Worm (Caenorhabditis elegans) whole organism, young adult: Measurements from ENCODE around the gene K09C4.5.
A peak's percentile ranks its signal among the peaks of the same experiment; 100 is the strongest.

Experiments
- F23B12.7 ChIP-seq: sonication (generic microtip); optimal IDR thresholded peaks from 2 replicates; lab custom pipeline; 2017; ENCODE audit warnings: missing genetic modification characterization, mild to moderate bottlenecking, missing compliant biosample characterization, antibody characterized with exemption, moderate library complexity; ENCODE audit not compliant: insufficient read depth
- F49E8.2 ChIP-seq: sonication (generic microtip); optimal IDR thresholded peaks from 3 replicates; lab custom pipeline; 2017; ENCODE audit warnings: missing genetic modification characterization, mild to moderate bottlenecking, missing compliant biosample characterization, antibody characterized with exemption, moderate library complexity; ENCODE audit not compliant: insufficient read depth
- F52B5.7 ChIP-seq: sonication (generic microtip); optimal IDR thresholded peaks from 2 replicates; lab custom pipeline; 2016; ENCODE audit warnings: mild to moderate bottlenecking, missing genetic modification characterization, missing compliant biosample characterization
- attf-6 ChIP-seq: fragments of 200-800 bp; sonication (Bioruptor generic); IDR thresholded peaks from 2 replicates; pipeline ENCODE4 v1.3.6; 2022; ENCODE audit warnings: missing genetic modification reagents, missing genetic modification characterization, missing compliant biosample characterization
- bed-2 ChIP-seq: fragments of 200-800 bp; sonication (Bioruptor generic); IDR thresholded peaks from 2 replicates; pipeline ENCODE4 v1.3.6; 2022; ENCODE audit warnings: missing genetic modification reagents, missing genetic modification characterization, missing compliant biosample characterization
- ceh-58 ChIP-seq: fragments of 200-800 bp; sonication (Bioruptor generic); IDR thresholded peaks from 2 replicates; pipeline ENCODE4 v1.3.6; 2022; ENCODE audit warnings: missing genetic modification characterization, missing compliant biosample characterization
- dox-1 ChIP-seq: fragments of 200-800 bp; sonication (Bioruptor generic); IDR thresholded peaks from 2 replicates; pipeline ENCODE4 v1.3.6; 2022; ENCODE audit warnings: missing genetic modification reagents, missing genetic modification characterization, missing compliant biosample characterization
- efl-1 ChIP-seq: fragments of 150-350 bp; optimal IDR thresholded peaks from 2 replicates; lab custom pipeline; 2014; ENCODE audit warnings: missing biosample characterization, missing genetic modification reagents, missing genetic modification characterization
- ekl-4 ChIP-seq: fragments of 200-800 bp; sonication (Bioruptor generic); IDR thresholded peaks from 2 replicates; pipeline ENCODE4 v1.3.6; 2022; ENCODE audit warnings: missing genetic modification reagents, missing genetic modification characterization, missing compliant biosample characterization
- fkh-3 ChIP-seq: sonication (generic microtip); optimal IDR thresholded peaks from 2 replicates; lab custom pipeline; 2016; ENCODE audit warnings: mild to moderate bottlenecking, missing genetic modification characterization, missing compliant biosample characterization
- gei-17 ChIP-seq: fragments of 200-800 bp; sonication (Bioruptor generic); optimal IDR thresholded peaks from 2 replicates; lab custom pipeline; 2018; ENCODE audit warnings: mild to moderate bottlenecking, missing genetic modification characterization, missing compliant biosample characterization
- hmg-1.2 ChIP-seq: fragments of 200-800 bp; sonication (Bioruptor generic); IDR thresholded peaks from 2 replicates; pipeline ENCODE4 v1.3.6; 2022; ENCODE audit warnings: missing genetic modification reagents, missing genetic modification characterization, missing compliant biosample characterization
- hrde-1 ChIP-seq: sonication (generic microtip); optimal IDR thresholded peaks from 2 replicates; lab custom pipeline; 2016; ENCODE audit warnings: missing genetic modification characterization, mild to moderate bottlenecking, missing compliant biosample characterization, moderate library complexity, missing genotype, missing genetic modification reagents, borderline replicate concordance
- hsf-1 ChIP-seq: fragments of 200-800 bp; sonication (Bioruptor generic); IDR thresholded peaks from 2 replicates; pipeline ENCODE4 v1.3.6; 2022; ENCODE audit warnings: missing genetic modification reagents, missing genetic modification characterization, missing compliant biosample characterization
- lag-1 ChIP-seq: fragments of 200-800 bp; sonication (Bioruptor generic); IDR thresholded peaks from 2 replicates; pipeline ENCODE4 v1.3.6; 2022; ENCODE audit warnings: missing genetic modification reagents, missing genetic modification characterization, missing compliant biosample characterization
- lin-35 ChIP-seq, 3 experiments: fragments of 150-350 bp in 2 of 3; sonication (generic microtip) in 1 of 3; optimal IDR thresholded peaks; 2 replicates each; lab custom pipeline; 2014 to 2018; ENCODE audit warnings: missing biosample characterization in 3 of 3, missing genetic modification characterization in 3 of 3, missing genetic modification reagents in 3 of 3
- madf-3 ChIP-seq: fragments of 200-800 bp; sonication (Bioruptor generic); IDR thresholded peaks from 2 replicates; pipeline ENCODE4 v1.3.6; 2022; ENCODE audit warnings: missing genetic modification reagents, missing genetic modification characterization, missing compliant biosample characterization
- nfyb-1 ChIP-seq: fragments of 200-800 bp; sonication (Bioruptor generic); IDR thresholded peaks from 2 replicates; pipeline ENCODE4 v1.3.6; 2022; ENCODE audit warnings: missing genetic modification reagents, missing genetic modification characterization, missing compliant biosample characterization
- nhr-120 ChIP-seq: fragments of 200-800 bp; sonication (Bioruptor generic); IDR thresholded peaks from 2 replicates; pipeline ENCODE4 v1.3.6; 2022; ENCODE audit warnings: missing genetic modification characterization, missing compliant biosample characterization
- nhr-179 ChIP-seq: sonication (generic microtip); optimal IDR thresholded peaks from 2 replicates; lab custom pipeline; 2016; ENCODE audit warnings: mild to moderate bottlenecking, missing genetic modification characterization, missing compliant biosample characterization
- nhr-27 ChIP-seq: fragments of 200-800 bp; sonication (Bioruptor generic); optimal IDR thresholded peaks from 2 replicates; lab custom pipeline; 2018; ENCODE audit warnings: mild to moderate bottlenecking, missing genetic modification characterization, moderate library complexity, missing compliant biosample characterization
- nhr-80 ChIP-seq: sonication (generic microtip); optimal IDR thresholded peaks from 2 replicates; lab custom pipeline; 2016; ENCODE audit warnings: missing genetic modification characterization, missing compliant biosample characterization
- rpc-1 ChIP-seq, 2 experiments: fragments of 150-350 bp in 1 of 2; sonication (generic microtip) in 1 of 2; optimal IDR thresholded peaks; 2 replicates each; lab custom pipeline; 2014 to 2018; ENCODE audit warnings: missing biosample characterization in 1 of 2, missing genetic modification characterization in 1 of 2, missing genetic modification reagents in 1 of 2, missing genotype in 1 of 2
- sptf-2 ChIP-seq: fragments of 200-800 bp; sonication (Bioruptor generic); optimal IDR thresholded peaks from 2 replicates; lab custom pipeline; 2018; ENCODE audit warnings: mild to moderate bottlenecking, missing genetic modification characterization, missing compliant biosample characterization
- tbp1 ChIP-seq: fragments of 200-800 bp; sonication (Bioruptor generic); optimal IDR thresholded peaks from 2 replicates; lab custom pipeline; 2018; ENCODE audit warnings: mild to moderate bottlenecking, missing genetic modification characterization, missing compliant biosample characterization
- zfh-2 ChIP-seq: fragments of 200-800 bp; sonication (Bioruptor generic); conservative IDR thresholded peaks from 2 replicates; pipeline ENCODE4 v1.3.6; 2022; ENCODE audit warnings: missing genetic modification reagents, missing genetic modification characterization, missing compliant biosample characterization
- zim-3 ChIP-seq: sonication (generic microtip); optimal IDR thresholded peaks from 2 replicates; lab custom pipeline; 2017; ENCODE audit warnings: mild to moderate bottlenecking, missing genetic modification characterization, moderate library complexity, missing compliant biosample characterization
- ztf-6 ChIP-seq: fragments of 200-800 bp; sonication (Bioruptor generic); IDR thresholded peaks from 2 replicates; pipeline ENCODE4 v1.3.6; 2022; ENCODE audit warnings: missing genetic modification reagents, missing genetic modification characterization, missing compliant biosample characterization

K09C4.5 gene

DNA sequence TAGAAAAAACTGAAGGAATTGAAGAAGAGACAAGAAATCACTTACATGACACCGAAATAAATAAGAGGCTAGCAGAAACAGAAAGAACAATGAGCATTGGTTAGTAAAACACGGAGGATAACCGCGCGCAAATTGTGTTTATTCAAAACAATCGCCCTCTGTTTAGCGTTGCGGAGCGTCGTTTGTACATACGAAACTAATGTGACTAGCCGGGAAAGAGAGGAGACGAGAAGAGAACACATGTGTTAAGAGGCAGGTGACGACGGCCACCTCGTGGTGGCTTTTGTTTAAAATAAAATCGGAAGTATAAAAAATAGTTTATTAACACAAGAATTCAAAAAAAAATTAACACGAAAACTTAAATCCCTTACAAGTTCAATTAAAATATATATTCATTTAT is 36.6 kb upstream of the K09C4.5 start, which contains the start of gene F40F4.7 (continued):
- TF ChIP-seq F52B5.7 (tag; lab: Kevin White, UChicago) (no peak), nhr-27 (tag; lab: Kevin White, UChicago) (no peak), F23B12.7 (tag; lab: Kevin White, UChicago) (peak; percentile 45), gei-17 (no peak), dox-1 (0 out of 2 replicates have a peak, but pooled peaks have one; percentile 12), tbp1 (GFP tag; lab: Kevin White, UChicago) (peak; percentile 3)

DNA sequence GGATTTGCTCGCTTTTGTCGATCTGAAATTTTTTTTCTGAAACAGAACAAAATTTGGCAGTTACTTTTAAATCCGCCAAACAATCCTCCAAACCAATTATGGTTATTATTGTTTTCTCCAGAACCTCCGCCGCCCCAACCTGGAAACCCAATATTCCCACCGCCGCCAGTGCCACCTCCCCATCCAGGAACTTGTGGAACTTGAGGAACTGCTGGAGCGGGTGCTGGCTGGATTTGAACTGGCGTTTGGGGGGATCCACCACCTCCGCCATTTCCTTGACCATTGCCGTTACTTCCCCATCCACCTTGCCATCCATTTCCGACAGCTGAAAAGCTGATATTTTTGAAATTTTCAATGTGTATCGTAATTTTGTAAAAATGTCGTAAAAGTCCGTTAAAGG is 34.7 kb upstream of the K09C4.5 start:
- TF ChIP-seq zfh-2 = peak; percentile 67
- no peak for TF ChIP-seq lag-1 (GFP tag; lab: Robert Waterston, UW)

DNA sequence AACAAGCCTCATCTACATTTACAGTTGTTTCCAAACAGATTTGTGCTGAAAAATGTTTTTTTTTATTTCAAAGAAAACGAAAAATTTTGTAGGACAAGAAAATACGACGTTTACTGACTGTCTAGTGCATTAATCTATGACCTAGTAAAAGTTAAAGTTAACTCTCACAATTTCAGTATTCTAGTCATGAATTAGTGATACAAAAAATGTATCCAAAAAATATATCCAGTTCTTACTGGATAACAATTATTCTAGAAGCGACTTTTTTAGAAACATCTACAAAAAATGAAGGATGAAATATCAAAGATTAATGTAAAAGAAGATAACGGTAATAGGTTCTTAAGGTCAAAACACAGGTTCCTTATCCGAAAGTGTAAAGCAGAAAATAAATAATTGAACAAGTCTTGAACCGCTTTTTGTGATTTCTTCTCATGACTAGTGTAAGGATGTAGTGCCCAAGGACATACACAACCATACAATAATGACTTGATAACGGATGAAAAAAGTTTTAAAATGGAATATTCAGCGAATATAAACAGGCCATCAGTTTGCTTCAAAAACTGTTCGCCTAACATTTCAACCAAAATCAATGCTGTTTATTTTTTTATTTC is 31.8 kb upstream of the K09C4.5 start, which contains the start of gene pqn-37:
Gene pqn-37 (minus strand): TSS at position 51 of the 611 bp plus-strand sequence.
- no peak for TF ChIP-seq ceh-58 (GFP tag; lab: Robert Waterston, UW)
- TF ChIP-seq hrde-1 (tag; lab: Kevin White, UChicago) = no peak
- TF ChIP-seq nhr-179 (tag; lab: Kevin White, UChicago) = no peak
- no peak for TF ChIP-seq dox-1
- no peak for TF ChIP-seq ztf-6 (GFP tag; lab: Robert Waterston, UW)
- TF ChIP-seq madf-3 (GFP tag; lab: Robert Waterston, UW) = no peak
- TF ChIP-seq ekl-4 (GFP tag; lab: Robert Waterston, UW) = no peak
- no peak for TF ChIP-seq F49E8.2 (tag; lab: Kevin White, UChicago)
- TF ChIP-seq F23B12.7 (tag; lab: Kevin White, UChicago) = no peak
- no peak for TF ChIP-seq nfyb-1 (GFP tag; lab: Robert Waterston, UW)
- no peak for TF ChIP-seq hmg-1.2
- no peak for TF ChIP-seq sptf-2 (GFP tag; lab: Kevin White, UChicago)

DNA sequence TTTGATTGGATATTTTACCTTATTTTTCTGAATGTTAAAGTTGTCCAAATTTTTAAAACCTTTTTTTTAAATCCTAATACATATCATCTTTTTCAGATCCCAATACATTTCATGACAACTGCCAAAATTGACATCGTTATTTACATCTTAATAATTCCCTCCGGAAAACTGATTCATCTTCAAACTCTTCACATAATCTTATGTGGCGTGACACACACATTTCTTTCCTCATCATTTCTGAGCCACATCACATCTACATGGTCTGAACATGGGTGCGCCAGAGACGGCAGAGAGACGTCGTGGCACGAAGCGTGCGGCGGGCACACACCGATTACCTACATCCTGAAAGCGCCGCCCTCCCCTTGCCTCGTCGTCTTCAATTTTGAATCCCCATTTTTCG is 29.9 kb upstream of the K09C4.5 start, which contains the start of gene tba-9:
Gene tba-9 (plus strand): TSS at position 301 of the 400 bp plus-strand sequence.
- TF ChIP-seq fkh-3 = no peak
- peak; percentile 40 for TF ChIP-seq zfh-2

DNA sequence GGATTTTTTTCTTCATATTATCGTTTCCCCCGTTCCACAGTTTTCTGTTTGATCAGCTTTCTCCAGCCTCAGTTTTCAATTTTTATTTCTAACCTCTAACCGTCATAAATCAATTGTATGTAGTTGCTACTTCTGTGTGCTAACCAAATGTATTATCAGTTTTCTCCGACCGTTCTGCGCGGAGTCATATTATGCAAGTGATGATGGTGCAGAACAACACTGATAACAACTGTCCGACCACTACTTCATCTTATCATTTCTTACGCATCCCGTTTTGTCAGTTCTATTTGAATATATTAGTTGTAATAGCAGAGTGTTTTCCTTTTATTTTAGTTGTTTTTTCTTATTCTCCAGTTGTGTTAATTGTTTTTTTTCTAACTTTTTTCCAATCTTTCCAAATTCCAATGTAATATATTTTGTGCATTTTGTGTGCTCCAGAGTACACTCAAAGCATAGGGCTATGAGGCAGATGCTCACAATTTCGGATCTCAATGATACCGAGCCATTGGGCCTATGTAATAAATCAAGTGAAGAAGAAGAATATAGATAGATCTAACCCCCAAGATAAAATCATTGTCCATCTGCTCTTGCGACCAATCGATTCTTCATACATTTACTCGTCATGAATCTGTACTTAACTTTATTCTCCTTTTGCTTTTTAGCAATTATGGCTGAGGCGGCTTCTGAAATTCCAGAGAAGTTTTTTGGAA is 25.5 kb upstream of the K09C4.5 start, which contains the start of gene lbp-3:
Gene lbp-3 (plus strand): TSS at position 589 of the 710 bp plus-strand sequence.
- TF ChIP-seq rpc-1 (optimal IDR thresholded peaks at IDR 0.05; lab: Kevin White, UChicago) (no peak), rpc-1 (tag; optimal IDR thresholded peaks at IDR 0.05; lab: Kevin White, UChicago) (no peak), ceh-58 (GFP tag; lab: Robert Waterston, UW) (no peak), attf-6 (GFP tag; lab: Robert Waterston, UW) (no peak), hsf-1 (GFP tag; lab: Robert Waterston, UW) (no peak), fkh-3 (no peak), zim-3 (tag; lab: Kevin White, UChicago) (no peak), nhr-80 (tag; lab: Kevin White, UChicago) (peak; percentile 93), efl-1 (no peak)
- TF ChIP-seq, all 124 proteins: peak for 1

DNA sequence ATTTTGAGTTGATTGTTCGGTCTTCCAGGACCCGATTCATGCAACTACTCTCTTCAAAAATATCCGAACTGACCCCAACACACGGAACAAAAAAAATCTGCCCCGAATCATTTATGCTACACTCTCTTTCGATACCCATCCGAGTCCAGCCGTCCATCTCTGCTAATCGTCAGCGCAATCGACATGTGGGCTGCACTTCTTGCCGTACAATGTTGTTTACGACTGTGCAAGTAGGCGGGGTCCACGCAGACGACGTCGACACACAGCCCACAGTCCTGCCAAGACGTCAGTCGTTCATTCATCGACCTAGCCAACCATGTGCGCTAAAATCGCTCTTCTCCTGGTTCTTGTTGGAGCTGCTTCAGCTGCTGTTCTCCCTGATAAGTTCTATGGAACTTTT is 23.6 kb upstream of the K09C4.5 start, which contains the start of gene lbp-1:
Gene lbp-1 (plus strand): TSS at position 301 of the 400 bp plus-strand sequence.
- TF ChIP-seq bed-2 (GFP tag; lab: Robert Waterston, UW) (0 out of 2 replicates have a peak, but pooled peaks have one; percentile 13), lin-35 (GFP tag; optimal IDR thresholded peaks at IDR 0.05; lab: Kevin White, UChicago) (no peak), nhr-120 (GFP tag; lab: Robert Waterston, UW) (no peak)
